Worm (Caenorhabditis elegans): ENCODE measurements around the gene ZK813.3.

The ZK813.3 gene

DNA sequence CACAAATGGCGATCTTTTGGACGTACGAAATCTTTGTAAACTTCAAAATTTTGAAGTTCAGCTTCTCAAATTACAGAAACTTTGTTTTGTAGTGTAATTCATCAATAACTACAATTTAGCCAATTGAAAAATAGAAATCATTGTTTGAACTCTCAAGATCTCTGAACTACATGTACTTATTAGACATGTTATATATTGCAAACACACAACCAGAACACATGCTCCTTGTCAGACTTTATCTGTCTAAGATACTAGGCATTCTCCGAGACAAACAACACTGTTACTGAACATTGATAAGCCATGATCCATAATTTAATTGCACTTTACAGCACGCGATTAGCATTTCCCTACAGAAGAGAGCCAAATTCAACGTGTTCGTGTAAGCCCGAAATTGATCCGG, 17.1 kb upstream of the ZK813.3 start, which contains the start of gene ZK813.6:
ZK813.6 (plus strand) TSS at position 301 of the 400 bp plus-strand sequence.
- TF ChIP-seq ceh-16 (tag; optimal IDR thresholded peaks at IDR 0.05), result no peak
- TF ChIP-seq R02D3.7 (tag; optimal IDR thresholded peaks at IDR 0.05), result no peak
- no peak for TF ChIP-seq ztf-11 (tag; optimal IDR thresholded peaks at IDR 0.05)
- TF ChIP-seq nhr-76 (tag; optimal IDR thresholded peaks at IDR 0.05), result no peak
- no peak for TF ChIP-seq zag-1 (tag; optimal IDR thresholded peaks at IDR 0.05)

ce11 chrX:3429122-3429521, 12.5 kb upstream of the ZK813.3 start:
- TF ChIP-seq elt-3 (tag; optimal IDR thresholded peaks at IDR 0.05) (no peak), fkh-10 (GFP tag; optimal IDR thresholded peaks at IDR 0.05) (peak; percentile 35), nhr-237 (tag; optimal IDR thresholded peaks at IDR 0.05) (no peak)

DNA sequence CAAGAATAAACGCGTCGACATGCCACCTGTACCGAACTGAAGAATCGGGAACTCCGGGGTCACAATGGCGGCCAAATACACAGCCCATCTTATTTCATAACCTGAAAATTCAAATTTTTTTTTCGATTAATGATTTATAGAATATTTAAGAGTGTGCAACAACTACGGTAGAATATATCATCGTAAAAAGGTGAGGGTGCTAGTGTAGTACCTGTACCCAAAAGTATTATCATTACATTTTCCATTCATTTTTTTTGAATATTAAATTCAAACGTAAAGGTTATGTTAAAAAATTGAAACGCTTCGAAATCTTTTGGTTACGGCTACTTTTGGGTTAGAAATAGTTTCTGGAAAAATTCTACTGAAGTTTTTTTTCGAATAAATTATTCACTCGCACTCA, 11.6 kb upstream of the ZK813.3 start, which contains the start of gene ZK813.4:
ZK813.4 (minus strand) TSS at position 101 of the 400 bp plus-strand sequence.
- no peak for TF ChIP-seq tbx-2 (tag; optimal IDR thresholded peaks at IDR 0.05)
- no peak for TF ChIP-seq ceh-9 (tag; optimal IDR thresholded peaks at IDR 0.05)
- TF ChIP-seq nhr-77 (tag; optimal IDR thresholded peaks at IDR 0.05), result no peak
- TF ChIP-seq sea-2 (GFP tag; optimal IDR thresholded peaks at IDR 0.05), result no peak
- no peak for TF ChIP-seq aly-2 (tag; optimal IDR thresholded peaks at IDR 0.05)
- no peak for TF ChIP-seq nhr-67 (tag; optimal IDR thresholded peaks at IDR 0.05)
- no peak for TF ChIP-seq jun-1 (tag; optimal IDR thresholded peaks at IDR 0.05)
- TF ChIP-seq unc-39 (tag; optimal IDR thresholded peaks at IDR 0.05), result no peak
- no peak for TF ChIP-seq ceh-28 (tag; optimal IDR thresholded peaks at IDR 0.05)
- TF ChIP-seq skn-1 (tag; optimal IDR thresholded peaks at IDR 0.05), result no peak
- TF ChIP-seq egl-5 (tag; optimal IDR thresholded peaks at IDR 0.05), result no peak
- no peak for TF ChIP-seq pqm-1 (tag; optimal IDR thresholded peaks at IDR 0.05)
- TF ChIP-seq ZK546.5 (tag; optimal IDR thresholded peaks at IDR 0.05), result no peak
- TF ChIP-seq pha-4 (tag; optimal IDR thresholded peaks at IDR 0.05), result no peak
- no peak for TF ChIP-seq nhr-12 (tag; optimal IDR thresholded peaks at IDR 0.05)
- no peak for TF ChIP-seq nhr-11 (tag; optimal IDR thresholded peaks at IDR 0.05)
- no peak for TF ChIP-seq elt-2 (tag; optimal IDR thresholded peaks at IDR 0.05)

- TF ChIP-seq lsy-12 (tag; optimal IDR thresholded peaks at IDR 0.05) (no peak), ztf-11 (tag; optimal IDR thresholded peaks at IDR 0.05) (no peak), daf-12 (tag; optimal IDR thresholded peaks at IDR 0.05) (no peak), ZK546.5 (tag; optimal IDR thresholded peaks at IDR 0.05) (no peak), ama-1 (optimal IDR thresholded peaks at IDR 0.05) (no peak), sea-2 (GFP tag; optimal IDR thresholded peaks at IDR 0.05) (no peak), nhr-43 (tag; optimal IDR thresholded peaks at IDR 0.05; ENCODE audit: poor library complexity, severe bottlenecking) (no peak), R02D3.7 (tag; optimal IDR thresholded peaks at IDR 0.05) (no peak), nhr-28 (tag; optimal IDR thresholded peaks at IDR 0.05) (no peak), nfya-1 (tag; optimal IDR thresholded peaks at IDR 0.05; ENCODE audit: insufficient read depth) (no peak), lin-15B (tag; optimal IDR thresholded peaks at IDR 0.05) (no peak), tbx-2 (tag; optimal IDR thresholded peaks at IDR 0.05) (no peak)
Observed at ce11 chrX:3439823-3440222, 1.8 kb upstream of the ZK813.3 start.

- TF ChIP-seq nhr-43 (tag; optimal IDR thresholded peaks at IDR 0.05; ENCODE audit: poor library complexity, severe bottlenecking) (no peak), lin-39 (tag; optimal IDR thresholded peaks at IDR 0.05) (peak; percentile 59)
Observed at ce11 chrX:3440308-3440707, 1.3 kb upstream of the ZK813.3 start.

DNA sequence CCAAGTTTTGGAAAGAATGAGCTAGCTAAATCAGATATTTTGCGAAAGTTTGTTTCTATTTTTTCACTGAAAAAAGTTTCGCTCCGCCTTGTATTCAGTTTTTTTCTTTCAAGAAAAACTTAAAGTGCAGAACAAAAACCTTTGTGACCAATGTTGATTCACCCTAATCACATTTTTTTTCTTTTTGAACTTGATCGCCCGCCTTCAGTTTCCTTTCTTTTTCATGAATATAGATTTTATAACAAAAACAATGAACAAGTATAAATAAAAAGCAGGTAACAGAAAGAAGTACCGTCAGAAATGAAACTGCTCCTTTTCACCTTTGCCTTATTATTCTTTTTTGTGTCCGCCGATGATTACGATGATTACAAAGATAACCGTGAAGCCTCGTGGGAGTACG, 1.9 kb downstream of the ZK813.3 start, which contains the start of gene ZK813.2:
ZK813.2 (plus strand) TSS at position 301 of the 400 bp plus-strand sequence.
- TF ChIP-seq egl-27 (tag; optimal IDR thresholded peaks at IDR 0.05) (no peak), ama-1 (optimal IDR thresholded peaks at IDR 0.05) (no peak)

Data from whole organism, L3 larva.